Fruit fly (Drosophila melanogaster) whole organism, prepupa: ENCODE data around the gene CG14423.

Experiments used
- CG11902 ChIP-seq: fragments of 200-800 bp; sonication (Bioruptor generic); optimal IDR thresholded peaks from 3 replicates; lab custom pipeline; 2016; ENCODE audit warnings: missing biosample characterization, missing genetic modification characterization
- Lpt ChIP-seq: fragments of 200-800 bp; sonication (Bioruptor generic); optimal IDR thresholded peaks from 3 replicates; lab custom pipeline; 2016; ENCODE audit warnings: missing biosample characterization, missing genetic modification characterization
- Met ChIP-seq: fragments of 200-800 bp; sonication (Bioruptor generic); optimal IDR thresholded peaks from 3 replicates; lab custom pipeline; 2016; ENCODE audit warnings: missing biosample characterization, missing genetic modification characterization
- vri ChIP-seq: fragments of 200-800 bp; sonication (Bioruptor generic); optimal IDR thresholded peaks from 3 replicates; lab custom pipeline; 2016; ENCODE audit warnings: missing biosample characterization, mild to moderate bottlenecking, missing genetic modification characterization

DNA sequence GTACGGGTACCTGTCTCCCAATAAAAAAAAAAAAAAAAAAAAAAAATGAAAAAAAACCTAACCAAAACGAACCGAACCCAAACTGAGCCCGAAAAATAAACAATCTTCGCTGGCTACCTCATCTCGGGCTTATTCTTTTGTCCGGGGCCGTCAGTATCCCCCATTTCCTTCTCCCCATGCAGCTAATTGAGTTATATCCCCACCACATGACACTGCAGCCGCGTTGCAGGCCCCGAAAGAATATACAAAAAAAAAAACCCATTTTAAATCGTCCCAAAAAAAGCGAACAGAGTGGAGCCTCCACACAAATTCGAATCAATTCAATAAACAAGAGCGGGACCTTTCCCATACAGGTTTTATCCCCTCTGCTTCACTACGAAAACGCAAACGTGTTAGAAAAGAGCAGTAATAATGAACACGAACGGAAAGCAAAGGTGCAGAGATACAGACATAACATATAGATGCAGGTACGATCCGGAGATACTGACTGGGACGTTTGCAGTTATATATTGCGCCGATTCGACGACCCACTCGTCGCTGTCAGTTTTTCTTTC lies 19.6 kb downstream of the CG14423 start:
- TF ChIP-seq Met (peak; percentile 24), CG11902 (GFP tag; lab: Kevin White, UChicago) (no peak), Lpt (no peak), vri (no peak)
